Fruit fly (Drosophila melanogaster) whole organism, embryonic: Measurements from ENCODE around the gene Rbf.

Experiments
- CG10321 ChIP-seq: fragments of 200-800 bp; sonication (Bioruptor generic); IDR thresholded peaks from 2 replicates; pipeline ENCODE4 v1.3.6; 2022; ENCODE audit warnings: missing biosample characterization, missing genetic modification characterization
- CG12769 ChIP-seq: fragments of 200-800 bp; sonication (Bioruptor generic); optimal IDR thresholded peaks from 2 replicates; lab custom pipeline; 2019; ENCODE audit warnings: missing biosample characterization, mild to moderate bottlenecking, missing genetic modification characterization, moderate library complexity
- CG13775 ChIP-seq: fragments of 200-800 bp; sonication (Bioruptor generic); optimal IDR thresholded peaks from 3 replicates; lab custom pipeline; 2017; ENCODE audit warnings: missing biosample characterization, mild to moderate bottlenecking, missing genetic modification characterization
- CG15269 ChIP-seq: fragments of 200-800 bp; sonication (Bioruptor generic); optimal IDR thresholded peaks from 2 replicates; lab custom pipeline; 2018; ENCODE audit warnings: missing biosample characterization, mild to moderate bottlenecking, missing genetic modification characterization, moderate library complexity
- CG16863 ChIP-seq: fragments of 200-800 bp; sonication (Bioruptor generic); optimal IDR thresholded peaks from 3 replicates; lab custom pipeline; 2016; ENCODE audit warnings: missing biosample characterization, missing genetic modification characterization
- CG18599 ChIP-seq: fragments of 200-800 bp; sonication (Bioruptor generic); optimal IDR thresholded peaks from 3 replicates; lab custom pipeline; 2017; ENCODE audit warnings: missing biosample characterization, missing genetic modification characterization, mild to moderate bottlenecking, moderate library complexity, missing genetic modification reagents
- CG6689 ChIP-seq: fragments of 200-800 bp; sonication (Bioruptor generic); IDR thresholded peaks from 2 replicates; pipeline ENCODE4 v1.3.6; 2022; ENCODE audit warnings: missing biosample characterization, missing genetic modification characterization
- CG6765 ChIP-seq: fragments of 200-800 bp; sonication (Bioruptor generic); optimal IDR thresholded peaks from 3 replicates; lab custom pipeline; 2017; ENCODE audit warnings: missing biosample characterization, mild to moderate bottlenecking, missing genetic modification characterization
- CG6791 ChIP-seq: fragments of 200-800 bp; sonication (Bioruptor generic); IDR thresholded peaks from 3 replicates; pipeline ENCODE4 v1.3.6; 2022; ENCODE audit warnings: missing biosample characterization, missing genetic modification characterization; ENCODE audit not compliant: partially characterized antibody
- CG7357 ChIP-seq: fragments of 200-800 bp; sonication (Bioruptor generic); IDR thresholded peaks from 3 replicates; pipeline ENCODE4 v1.3.6; 2022; ENCODE audit warnings: missing biosample characterization, missing genetic modification characterization
- CG8290 ChIP-seq, 3 experiments: fragments of 200-800 bp; sonication (Bioruptor generic); optimal IDR thresholded peaks; 2 replicates each; lab custom pipeline; 2016 to 2019; ENCODE audit warnings: missing biosample characterization in 3 of 3, missing genetic modification characterization in 3 of 3, mild to moderate bottlenecking in 2 of 3, moderate library complexity in 1 of 3
- CG9876 ChIP-seq: fragments of 200-800 bp; sonication (Bioruptor generic); optimal IDR thresholded peaks from 2 replicates; lab custom pipeline; 2016; ENCODE audit warnings: missing biosample characterization, missing genetic modification characterization
- Chrac-16 ChIP-seq: fragments of 200-800 bp; sonication (Bioruptor generic); optimal IDR thresholded peaks from 3 replicates; lab custom pipeline; 2016; ENCODE audit warnings: missing biosample characterization, missing genetic modification characterization
- Doc3 ChIP-seq: fragments of 200-800 bp; sonication (Bioruptor generic); IDR thresholded peaks from 3 replicates; pipeline ENCODE4 v1.3.6; 2022; ENCODE audit warnings: missing biosample characterization, missing genetic modification characterization; ENCODE audit not compliant: partially characterized antibody
- Dp ChIP-seq: fragments of 200-800 bp; sonication (Bioruptor generic); optimal IDR thresholded peaks from 2 replicates; lab custom pipeline; 2018; ENCODE audit warnings: missing biosample characterization, mild to moderate bottlenecking, missing genetic modification characterization, moderate library complexity
- Drgx ChIP-seq: fragments of 200-800 bp; sonication (Bioruptor generic); IDR thresholded peaks from 2 replicates; pipeline ENCODE4 v1.3.6; 2022; ENCODE audit warnings: missing biosample characterization, missing genetic modification characterization
- MBD-R2 ChIP-seq: fragments of 200-800 bp; sonication (Bioruptor generic); IDR thresholded peaks from 2 replicates; pipeline ENCODE4 v1.3.6; 2022; ENCODE audit warnings: missing biosample characterization, missing genetic modification characterization
- Opbp ChIP-seq: fragments of 200-800 bp; sonication (Bioruptor generic); IDR thresholded peaks from 3 replicates; pipeline ENCODE4 v1.3.6; 2022; ENCODE audit warnings: missing biosample characterization, missing genetic modification characterization; ENCODE audit not compliant: partially characterized antibody
- Ravus ChIP-seq: fragments of 200-800 bp; sonication (Bioruptor generic); IDR thresholded peaks from 2 replicates; pipeline ENCODE4 v1.3.6; 2022; ENCODE audit warnings: missing biosample characterization, missing genetic modification characterization
- Side ChIP-seq: fragments of 200-800 bp; sonication (Bioruptor generic); optimal IDR thresholded peaks from 2 replicates; lab custom pipeline; 2016; ENCODE audit warnings: missing biosample characterization, missing genetic modification characterization
- Six4 ChIP-seq: fragments of 200-800 bp; sonication (Bioruptor generic); optimal IDR thresholded peaks from 2 replicates; lab custom pipeline; 2016; ENCODE audit warnings: missing biosample characterization, missing genetic modification characterization
- Sry-δ ChIP-seq: fragments of 200-800 bp; sonication (Bioruptor generic); optimal IDR thresholded peaks from 2 replicates; lab custom pipeline; 2016; ENCODE audit warnings: missing biosample characterization, missing genetic modification characterization
- Tbp ChIP-seq: fragments of >200 bp; optimal IDR thresholded peaks from 2 replicates; lab custom pipeline; 2018; ENCODE audit warnings: missing biosample characterization, missing genetic modification characterization
- Vsx1 ChIP-seq: fragments of 200-800 bp; sonication (Bioruptor generic); optimal IDR thresholded peaks from 2 replicates; lab custom pipeline; 2017; ENCODE audit warnings: missing biosample characterization, mild to moderate bottlenecking, missing genetic modification characterization, missing genetic modification reagents
- al ChIP-seq: fragments of 200-800 bp; sonication (Bioruptor generic); IDR thresholded peaks from 2 replicates; pipeline ENCODE4 v1.3.6; 2022; ENCODE audit warnings: missing biosample characterization, missing genetic modification characterization
- chm ChIP-seq: fragments of 200-800 bp; sonication (Bioruptor generic); IDR thresholded peaks from 2 replicates; pipeline ENCODE4 v1.3.6; 2022; ENCODE audit warnings: missing biosample characterization, missing genetic modification characterization
- crol ChIP-seq: fragments of 200-800 bp; sonication (Bioruptor generic); IDR thresholded peaks from 2 replicates; pipeline ENCODE4 v1.3.6; 2022; ENCODE audit warnings: missing biosample characterization, missing genetic modification characterization
- dati ChIP-seq: fragments of 200-800 bp; sonication (Bioruptor generic); IDR thresholded peaks from 2 replicates; pipeline ENCODE4 v1.3.6; 2022; ENCODE audit warnings: missing biosample characterization, missing genetic modification characterization
- disco-r ChIP-seq: fragments of 200-800 bp; sonication (Bioruptor generic); optimal IDR thresholded peaks from 2 replicates; lab custom pipeline; 2016; ENCODE audit warnings: missing biosample characterization, missing genetic modification characterization
- exex ChIP-seq: fragments of 200-800 bp; sonication (Bioruptor generic); optimal IDR thresholded peaks from 4 replicates; lab custom pipeline; 2018; ENCODE audit warnings: missing biosample characterization, mild to moderate bottlenecking, missing genetic modification characterization, moderate library complexity
- eyg ChIP-seq: fragments of 200-800 bp; sonication (Bioruptor generic); optimal IDR thresholded peaks from 3 replicates; lab custom pipeline; 2016; ENCODE audit warnings: missing biosample characterization, missing genetic modification characterization
- gfzf ChIP-seq: fragments of 200-800 bp; sonication (Bioruptor generic); optimal IDR thresholded peaks from 2 replicates; lab custom pipeline; 2016; ENCODE audit warnings: missing biosample characterization, mild to moderate bottlenecking, missing genetic modification characterization, moderate library complexity
- inv ChIP-seq: fragments of 200-800 bp; sonication (Bioruptor generic); IDR thresholded peaks from 2 replicates; pipeline ENCODE4 v1.3.6; 2022; ENCODE audit warnings: missing biosample characterization, missing genetic modification characterization; ENCODE audit not compliant: partially characterized antibody
- ken ChIP-seq: fragments of 200-800 bp; sonication (Bioruptor generic); IDR thresholded peaks from 3 replicates; pipeline ENCODE4 v1.3.6; 2022; ENCODE audit warnings: missing biosample characterization, missing genetic modification characterization
- lbe ChIP-seq: fragments of 200-800 bp; sonication (Bioruptor generic); optimal IDR thresholded peaks from 2 replicates; lab custom pipeline; 2016; ENCODE audit warnings: missing biosample characterization, mild to moderate bottlenecking, missing genetic modification characterization
- nmo ChIP-seq: fragments of 200-800 bp; sonication (Bioruptor generic); optimal IDR thresholded peaks from 2 replicates; lab custom pipeline; 2018; ENCODE audit warnings: missing biosample characterization, mild to moderate bottlenecking, missing genetic modification characterization, moderate library complexity
- oc ChIP-seq: fragments of 200-800 bp; sonication (Bioruptor generic); optimal IDR thresholded peaks from 2 replicates; lab custom pipeline; 2018; ENCODE audit warnings: missing biosample characterization, mild to moderate bottlenecking, missing genetic modification characterization, moderate library complexity
- odd ChIP-seq: fragments of 200-800 bp; sonication (Bioruptor generic); optimal IDR thresholded peaks from 2 replicates; lab custom pipeline; 2017; ENCODE audit warnings: missing biosample characterization, mild to moderate bottlenecking, missing genetic modification characterization
- pan ChIP-seq, 4 experiments: fragments of >200 bp in 3 of 4; fragments of 200-800 bp in 1 of 4; sonication (Bioruptor generic) in 1 of 4; optimal IDR thresholded peaks in 3 of 4; IDR thresholded peaks in 1 of 4; 2 replicates each; pipeline versions ENCODE4 v1.3.6 to Lab custom; 2017 to 2022; ENCODE audit warnings: missing biosample characterization in 2 of 4, missing genetic modification characterization in 2 of 4, mixed read lengths in 1 of 4
- pfk ChIP-seq: fragments of 200-800 bp; sonication (Bioruptor generic); optimal IDR thresholded peaks from 2 replicates; lab custom pipeline; 2018; ENCODE audit warnings: missing biosample characterization, mild to moderate bottlenecking, missing genetic modification characterization, moderate library complexity
- row ChIP-seq: fragments of 200-800 bp; sonication (Bioruptor generic); IDR thresholded peaks from 3 replicates; pipeline ENCODE4 v1.3.6; 2022; ENCODE audit warnings: missing biosample characterization, missing genetic modification characterization
- slbo ChIP-seq: fragments of 200-800 bp; sonication (Bioruptor generic); IDR thresholded peaks from 2 replicates; pipeline ENCODE4 v1.3.6; 2022; ENCODE audit warnings: missing biosample characterization, missing genetic modification characterization
- slou ChIP-seq: fragments of 200-800 bp; sonication (Bioruptor generic); optimal IDR thresholded peaks from 3 replicates; lab custom pipeline; 2016; ENCODE audit warnings: missing biosample characterization, missing genetic modification characterization
- sqz ChIP-seq: fragments of 200-800 bp; sonication (Bioruptor generic); optimal IDR thresholded peaks from 3 replicates; lab custom pipeline; 2018; ENCODE audit warnings: missing biosample characterization, mild to moderate bottlenecking, missing genetic modification characterization
- stwl ChIP-seq: fragments of 200-800 bp; sonication (Bioruptor generic); optimal IDR thresholded peaks from 3 replicates; lab custom pipeline; 2018; ENCODE audit warnings: missing biosample characterization, mild to moderate bottlenecking, missing genetic modification characterization, moderate library complexity
- tna ChIP-seq: fragments of 200-800 bp; sonication (Bioruptor generic); IDR thresholded peaks from 2 replicates; pipeline ENCODE4 v1.3.6; 2022; ENCODE audit warnings: missing biosample characterization, missing genetic modification characterization; ENCODE audit not compliant: partially characterized antibody
- unc-4 ChIP-seq: fragments of 200-800 bp; sonication (Bioruptor generic); IDR thresholded peaks from 2 replicates; pipeline ENCODE4 v1.3.6; 2022; ENCODE audit warnings: missing biosample characterization, missing genetic modification characterization; ENCODE audit not compliant: partially characterized antibody
- zen2 ChIP-seq: fragments of 200-800 bp; sonication (Bioruptor generic); IDR thresholded peaks from 3 replicates; pipeline ENCODE4 v1.3.6; 2022; ENCODE audit warnings: missing biosample characterization, missing genetic modification characterization; ENCODE audit not compliant: partially characterized antibody
- zfh1 ChIP-seq: fragments of 200-800 bp; sonication (Bioruptor generic); IDR thresholded peaks from 3 replicates; pipeline ENCODE4 v1.3.6; 2022; ENCODE audit warnings: missing biosample characterization, missing genetic modification characterization

The Rbf gene

DNA sequence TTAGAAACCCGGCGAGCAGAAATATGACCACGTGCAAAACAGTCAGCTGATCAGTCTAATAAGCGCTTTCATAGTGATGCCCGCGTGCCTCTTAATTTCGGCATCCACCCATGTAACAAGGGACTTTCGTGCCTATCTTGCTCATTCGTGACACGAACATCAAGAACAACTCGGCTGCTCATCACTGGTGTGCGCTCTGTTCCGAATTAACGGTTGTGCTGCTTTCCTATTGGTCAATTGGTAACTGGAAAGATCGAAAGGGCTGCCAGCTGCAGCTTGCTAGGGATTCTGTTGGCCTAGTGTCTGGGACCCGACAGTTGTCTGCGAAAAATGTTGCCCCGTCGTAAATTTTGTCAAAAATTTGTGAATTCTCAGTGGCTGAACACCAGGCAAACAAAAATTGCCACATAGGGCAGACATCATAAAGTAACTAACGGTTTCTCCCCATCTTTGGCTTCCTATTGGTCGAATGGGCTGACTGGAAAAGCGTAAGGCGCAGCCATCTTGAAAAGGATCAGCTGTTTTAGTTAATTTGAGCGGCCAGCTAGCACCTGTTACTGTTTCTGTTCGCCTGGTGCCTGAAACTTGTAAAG lies 4.8 kb downstream of the Rbf start (continued):
- TF ChIP-seq Vsx1 (no peak), exex (tag; lab: Kevin White, UChicago) (peak; percentile 12), Side (GFP tag; lab: Kevin White, UChicago) (peak; percentile 32), CG15269 (tag; lab: Kevin White, UChicago) (no peak), sqz (GFP tag; lab: Kevin White, UChicago) (no peak), pfk (GFP tag; lab: Kevin White, UChicago) (no peak), Chrac-16 (GFP tag; lab: Kevin White, UChicago) (no peak), inv (GFP tag; lab: Robert Waterston, UW) (peak; percentile 86), nmo (GFP tag; lab: Kevin White, UChicago) (peak; percentile 11), zfh1 (GFP tag; lab: Robert Waterston, UW) (no peak), CG6791 (GFP tag; lab: Robert Waterston, UW) (peak; percentile 98), lbe (GFP tag; lab: Kevin White, UChicago) (peak; percentile 46), CG8290 (GFP tag; optimal IDR thresholded peaks at IDR 0.05; lab: Kevin White, UChicago) (no peak), CG8290 (tag; optimal IDR thresholded peaks at IDR 0.05; lab: Kevin White, UChicago) (peak in 1 of 2 experiments; percentile 79), disco-r (no peak), gfzf (GFP tag; lab: Kevin White, UChicago) (no peak), eyg (GFP tag; lab: Kevin White, UChicago) (no peak), CG12769 (tag; lab: Kevin White, UChicago) (no peak), oc (peak; percentile 49), CG6765 (GFP tag; lab: Kevin White, UChicago) (no peak), Drgx (GFP tag; lab: Robert Waterston, UW) (peak; percentile 37), unc-4 (GFP tag; lab: Robert Waterston, UW) (peak; percentile 93), Sry-δ (GFP tag; lab: Kevin White, UChicago) (peak; percentile 60), Tbp (GFP tag; lab: Kevin White, UChicago) (no peak), ken (GFP tag; lab: Robert Waterston, UW) (no peak), CG16863 (no peak), row (GFP tag; lab: Robert Waterston, UW) (peak; percentile 95), tna (peak; percentile 80), al (no peak), CG18599 (peak; percentile 21), slou (no peak), CG10321 (no peak), Doc3 (GFP tag; lab: Robert Waterston, UW) (peak; percentile 99), Ravus (GFP tag; lab: Robert Waterston, UW) (no peak), Opbp (GFP tag; lab: Robert Waterston, UW) (peak; percentile 94), CG7357 (no peak), MBD-R2 (GFP tag; lab: Robert Waterston, UW) (no peak; the same call in 1 of the 2 replicates), stwl (tag; lab: Kevin White, UChicago) (no peak), Dp (GFP tag; lab: Kevin White, UChicago) (no peak), CG13775 (GFP tag; lab: Kevin White, UChicago) (no peak), slbo (GFP tag; lab: Robert Waterston, UW) (peak; percentile 43; the same call in 1 of the 2 replicates), CG9876 (GFP tag; lab: Kevin White, UChicago) (no peak), chm (peak; percentile 37; the same call in 1 of the 2 replicates), Six4 (GFP tag; lab: Kevin White, UChicago) (no peak), crol (GFP tag; lab: Robert Waterston, UW) (no peak), pan (optimal IDR thresholded peaks at IDR 0.05; lab: Kevin White, UChicago) (no peak), pan (GFP tag; optimal IDR thresholded peaks at IDR 0.05 in 1 of 2, IDR thresholded peaks at IDR 0.05 in 1 of 2) (no peak), zen2 (GFP tag; lab: Robert Waterston, UW) (peak; percentile 98), dati (no peak), odd (GFP tag; lab: Kevin White, UChicago) (no peak), CG6689 (no peak)
